Fruit fly (Drosophila melanogaster): ENCODE results near the gene Lip4.

DNA sequence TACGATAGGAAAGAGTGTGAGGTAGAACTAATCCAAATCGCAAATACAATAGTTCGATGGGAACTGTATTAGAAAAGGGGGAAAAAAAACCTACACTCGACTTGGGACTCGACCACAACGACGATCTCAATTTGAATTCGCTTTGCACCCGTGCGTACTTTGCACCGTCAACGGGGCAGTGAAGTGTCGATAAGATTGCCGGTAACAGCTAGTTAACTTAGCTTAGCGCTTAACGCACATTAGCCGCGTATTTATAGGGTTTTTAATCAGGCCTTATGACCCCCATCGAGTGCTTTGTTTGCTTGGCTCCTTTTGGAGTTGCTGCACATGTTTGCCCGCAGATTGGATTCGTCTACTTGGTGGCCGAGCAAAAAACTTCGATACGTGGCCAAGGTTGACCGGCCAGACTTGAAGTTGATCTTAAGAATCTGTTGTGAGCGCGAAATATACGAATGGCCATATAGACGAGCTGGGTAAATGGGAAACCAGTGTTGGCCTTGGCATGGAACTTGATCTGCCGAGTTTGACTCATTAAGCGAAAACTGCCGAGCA is 12.7 kb upstream of the Lip4 start:
- TF ChIP-seq Myc (optimal IDR thresholded peaks at IDR 0.05) (no peak), h (GFP tag; optimal IDR thresholded peaks at IDR 0.05) (no peak), usp (GFP tag; optimal IDR thresholded peaks at IDR 0.05) (no peak), Rel (GFP tag; optimal IDR thresholded peaks at IDR 0.05) (no peak), Rel (tag; optimal IDR thresholded peaks at IDR 0.05) (no peak), pan (optimal IDR thresholded peaks at IDR 0.05) (no peak), psq (GFP tag; optimal IDR thresholded peaks at IDR 0.05) (no peak)

Data from whole organism, wandering third instar larva.